Worm (Caenorhabditis elegans) whole organism, midembryonic: ENCODE measurements around the gene T25B9.4.

ENCODE experiments used
- T22C8.4 ChIP-seq: fragments of 200-800 bp; sonication (Bioruptor generic); IDR thresholded peaks from 2 replicates; pipeline ENCODE4 v1.3.6; 2022; ENCODE audit warnings: missing genetic modification characterization, missing compliant biosample characterization
- cog-1 ChIP-seq: sonication (generic microtip); optimal IDR thresholded peaks from 2 replicates; lab custom pipeline; 2016; ENCODE audit warnings: missing genetic modification characterization, missing compliant biosample characterization
- flt-1 ChIP-seq: fragments of 200-800 bp; sonication (Bioruptor generic); IDR thresholded peaks from 2 replicates; pipeline ENCODE4 v1.3.6; 2022; ENCODE audit warnings: missing genetic modification characterization, missing compliant biosample characterization
- klf-2 ChIP-seq: fragments of 200-800 bp; sonication (Bioruptor generic); conservative IDR thresholded peaks from 2 replicates; pipeline ENCODE4 v1.3.6; 2022; ENCODE audit warnings: missing genetic modification reagents, missing genetic modification characterization, missing compliant biosample characterization
- med-1 ChIP-seq: sonication (generic microtip); optimal IDR thresholded peaks from 2 replicates; lab custom pipeline; 2017; ENCODE audit warnings: missing genetic modification characterization, mild to moderate bottlenecking, missing compliant biosample characterization, antibody characterized with exemption, missing genetic modification reagents; ENCODE audit not compliant: insufficient read depth
- ref-1 ChIP-seq: fragments of 200-800 bp; sonication (Bioruptor generic); conservative IDR thresholded peaks from 2 replicates; pipeline ENCODE4 v1.3.6; 2022; ENCODE audit warnings: missing genetic modification reagents, missing genetic modification characterization, missing compliant biosample characterization
- ztf-23 ChIP-seq: fragments of 200-800 bp; sonication (Bioruptor generic); IDR thresholded peaks from 2 replicates; pipeline ENCODE4 v1.3.6; 2022; ENCODE audit warnings: missing genetic modification reagents, missing genetic modification characterization, missing compliant biosample characterization
- ztf-29 ChIP-seq: fragments of 200-800 bp; sonication (Bioruptor generic); IDR thresholded peaks from 2 replicates; pipeline ENCODE4 v1.3.6; 2022; ENCODE audit warnings: missing genetic modification reagents, missing genetic modification characterization, missing compliant biosample characterization

The T25B9.4 gene

ce11 chrIV:10714594-10714993 is 42.9 kb downstream of the T25B9.4 start:
- TF ChIP-seq flt-1 (no peak), cog-1 (tag; lab: Kevin White, UChicago) (no peak), ref-1 (GFP tag; lab: Robert Waterston, UW) (no peak)

DNA sequence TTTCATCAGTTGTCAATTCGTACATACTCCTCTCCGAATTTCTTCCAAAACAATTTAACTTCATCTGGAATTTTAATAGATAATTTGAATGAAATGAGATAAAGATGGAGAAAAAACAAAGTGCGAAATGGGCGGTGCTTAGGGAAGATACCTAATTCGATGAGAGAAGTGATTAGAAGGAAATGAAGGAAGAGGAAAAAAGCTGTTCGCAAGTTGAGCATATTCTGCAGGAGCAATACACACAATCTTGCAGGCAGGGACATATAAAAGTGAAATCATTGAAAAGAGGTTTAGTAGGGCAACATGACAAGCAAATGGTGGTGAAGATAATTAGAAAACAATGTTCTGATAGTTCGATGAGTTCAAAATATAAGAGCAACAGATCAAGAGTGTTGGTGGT is 45.8 kb downstream of the T25B9.4 start, which contains the start of gene glb-21:
Gene glb-21, minus strand, starts transcription at position 66 of the 400 bp plus-strand sequence.
- TF ChIP-seq ztf-23 (no peak), T22C8.4 (GFP tag; lab: Robert Waterston, UW) (no peak), med-1 (GFP tag; lab: Kevin White, UChicago) (no peak), flt-1 (no peak)

- TF ChIP-seq klf-2 (GFP tag; lab: Robert Waterston, UW) (no peak), cog-1 (tag; lab: Kevin White, UChicago) (no peak), ztf-23 (no peak), ztf-29 (GFP tag; lab: Robert Waterston, UW) (no peak)
Observed at ce11 chrIV:10706090-10706489, 51.4 kb downstream of the T25B9.4 start, which contains the start of gene R102.6. TSS of gene R102.6 (minus strand) at chrIV:10706190.
